Worm (Caenorhabditis elegans) whole organism, L4 larva: ENCODE results near the gene F56A8.3.

ENCODE experiments used
- F37D6.2 ChIP-seq: sonication (generic microtip); optimal IDR thresholded peaks from 2 replicates; lab custom pipeline; 2016; ENCODE audit warnings: mild to moderate bottlenecking, missing genetic modification characterization, missing compliant biosample characterization
- ZK337.2 ChIP-seq: fragments of 200-800 bp; sonication (Bioruptor generic); IDR thresholded peaks from 2 replicates; pipeline ENCODE4 v1.3.6; 2022; ENCODE audit warnings: missing genetic modification reagents, missing genetic modification characterization, missing compliant biosample characterization
- aly-2 ChIP-seq: sonication (generic microtip); optimal IDR thresholded peaks from 2 replicates; lab custom pipeline; 2018; ENCODE audit warnings: missing biosample characterization, missing genetic modification characterization
- attf-4 ChIP-seq: sonication (generic microtip); optimal IDR thresholded peaks from 3 replicates; lab custom pipeline; 2017; ENCODE audit warnings: missing biosample characterization, missing genetic modification characterization
- daf-12 ChIP-seq: fragments of 150-350 bp; optimal IDR thresholded peaks from 2 replicates; lab custom pipeline; 2014; ENCODE audit warnings: missing biosample characterization, missing genetic modification reagents, missing genetic modification characterization
- egl-27 ChIP-seq: sonication (generic microtip); optimal IDR thresholded peaks from 3 replicates; lab custom pipeline; 2017; ENCODE audit warnings: missing biosample characterization, missing genetic modification reagents, missing genetic modification characterization
- lin-13 ChIP-seq: fragments of 150-350 bp; optimal IDR thresholded peaks from 2 replicates; lab custom pipeline; 2014; ENCODE audit warnings: missing biosample characterization, missing genetic modification reagents, missing genetic modification characterization
- madf-9 ChIP-seq: fragments of 200-800 bp; sonication (Bioruptor generic); conservative IDR thresholded peaks from 2 replicates; pipeline ENCODE4 v1.3.6; 2022; ENCODE audit warnings: missing genetic modification reagents, missing genetic modification characterization, missing compliant biosample characterization
- mdl-1 ChIP-seq, 2 experiments: fragments of 150-350 bp in 1 of 2; sonication (generic microtip) in 1 of 2; optimal IDR thresholded peaks; 2 replicates each; lab custom pipeline; 2014 to 2017; ENCODE audit warnings: missing biosample characterization in 2 of 2, missing genetic modification characterization in 2 of 2
- mep-1 ChIP-seq: fragments of 150-350 bp; sonication (generic microtip); optimal IDR thresholded peaks from 3 replicates; lab custom pipeline; 2014; ENCODE audit warnings: missing biosample characterization, missing genetic modification characterization
- nhr-11 ChIP-seq: fragments of 150-350 bp; optimal IDR thresholded peaks from 2 replicates; lab custom pipeline; 2014; ENCODE audit warnings: missing biosample characterization, missing genetic modification characterization
- skn-1 ChIP-seq: fragments of 150-350 bp; optimal IDR thresholded peaks from 2 replicates; lab custom pipeline; 2014; ENCODE audit warnings: missing biosample characterization, missing genetic modification characterization
- snpc-4 ChIP-seq: fragments of 150-350 bp; optimal IDR thresholded peaks from 2 replicates; lab custom pipeline; 2014; ENCODE audit warnings: missing biosample characterization, missing genetic modification characterization
- ztf-7 ChIP-seq: fragments of 150-350 bp; optimal IDR thresholded peaks from 2 replicates; lab custom pipeline; 2014; ENCODE audit warnings: missing biosample characterization, missing genetic modification characterization

ce11 chrIII:13212366-13212765 is 44.3 kb upstream of the F56A8.3 start, which contains the start of gene tsp-3:
- TF ChIP-seq aly-2 (tag; lab: Kevin White, UChicago) (no peak), mep-1 (no peak), attf-4 (tag; lab: Kevin White, UChicago) (no peak), lin-13 (GFP tag; lab: Kevin White, UChicago) (no peak), snpc-4 (tag; lab: Kevin White, UChicago) (no peak), ztf-7 (tag; lab: Kevin White, UChicago) (no peak), skn-1 (tag; lab: Kevin White, UChicago) (no peak), nhr-11 (tag; lab: Kevin White, UChicago) (no peak), F37D6.2 (tag; lab: Kevin White, UChicago) (no peak), egl-27 (no peak), ZK337.2 (GFP tag; lab: Robert Waterston, UW) (no peak), mdl-1 (tag; optimal IDR thresholded peaks at IDR 0.05; lab: Kevin White, UChicago) (no peak), madf-9 (GFP tag; lab: Robert Waterston, UW) (no peak), daf-12 (no peak)
